Fruit fly (Drosophila melanogaster): ENCODE measurements around the gene MED30.

The MED30 gene

DNA sequence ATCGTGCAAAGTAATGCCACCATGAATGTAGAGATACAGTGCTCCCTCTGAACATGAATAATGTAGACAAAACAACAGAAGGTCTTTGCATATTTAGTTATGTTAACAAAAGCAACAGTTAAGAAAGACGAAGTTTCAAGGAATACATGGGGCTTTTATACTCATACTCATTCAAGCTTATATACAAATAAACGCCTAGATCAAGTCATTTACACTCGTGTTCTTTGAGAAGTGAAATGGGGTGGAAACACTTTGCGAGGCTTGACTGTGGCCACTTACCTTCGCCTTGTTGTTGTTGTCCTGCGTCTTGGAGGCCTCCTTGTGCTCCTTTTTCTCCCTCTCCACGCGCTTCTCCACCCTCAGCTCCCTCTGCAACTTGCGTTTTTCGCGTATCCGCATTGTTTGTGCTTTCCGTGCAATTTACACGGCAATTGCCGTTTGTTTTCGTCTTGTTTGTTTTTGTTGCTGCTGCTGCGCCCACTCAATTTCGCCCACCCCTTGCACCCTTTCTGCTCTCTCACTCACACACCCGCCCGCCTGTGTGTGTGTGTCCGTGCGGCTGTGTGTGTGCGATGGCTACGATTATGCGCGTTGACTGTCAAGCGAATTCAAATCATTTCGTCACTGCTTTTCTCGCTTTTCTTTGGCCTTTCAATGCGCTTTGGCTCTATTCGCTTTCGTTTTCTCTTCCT lies 31.0 kb upstream of the MED30 start (continued):
- TF ChIP-seq CG11398 (GFP tag; optimal IDR thresholded peaks at IDR 0.05), result no peak
- peak; percentile 36 for TF ChIP-seq slbo (GFP tag; IDR thresholded peaks at IDR 0.05)
- 0 out of 3 replicates have a peak, but pooled peaks have one; percentile 38 for TF ChIP-seq Doc3 (GFP tag; IDR thresholded peaks at IDR 0.05; ENCODE audit: partially characterized antibody)
- TF ChIP-seq trem (tag; optimal IDR thresholded peaks at IDR 0.05), result no peak
- TF ChIP-seq CG7556 (GFP tag; optimal IDR thresholded peaks at IDR 0.05), result peak; percentile 6
- TF ChIP-seq PHDP (tag; optimal IDR thresholded peaks at IDR 0.05), result no peak
- 0 out of 3 replicates have a peak, but pooled peaks have one; percentile 34 for TF ChIP-seq CG34422 (GFP tag; IDR thresholded peaks at IDR 0.05)
- TF ChIP-seq dysf (GFP tag; IDR thresholded peaks at IDR 0.05), result peak; percentile 43; the same call in 2 of the 3 replicates
- TF ChIP-seq Bgb (GFP tag; IDR thresholded peaks at IDR 0.05; ENCODE audit: partially characterized antibody), result 0 out of 2 replicates have a peak, but pooled peaks have one; percentile 8
- no peak for TF ChIP-seq CG8924 (tag; optimal IDR thresholded peaks at IDR 0.05)
- no peak for TF ChIP-seq CG7963 (GFP tag; IDR thresholded peaks at IDR 0.05; ENCODE audit: partially characterized antibody)
- TF ChIP-seq chn (GFP tag; optimal IDR thresholded peaks at IDR 0.05), result peak; percentile 19
- peak; percentile 15 for TF ChIP-seq Sox102F (GFP tag; optimal IDR thresholded peaks at IDR 0.05)
- TF ChIP-seq CG17328 (GFP tag; IDR thresholded peaks at IDR 0.05), result peak; percentile 13; the same call in 1 of the 2 replicates
- no peak for TF ChIP-seq CHES-1-like (GFP tag; optimal IDR thresholded peaks at IDR 0.05)
- peak; percentile 32; the same call in 1 of the 3 replicates for TF ChIP-seq Aef1 (GFP tag; IDR thresholded peaks at IDR 0.05)
- peak; percentile 13 for TF ChIP-seq Xbp1 (GFP tag; optimal IDR thresholded peaks at IDR 0.05)
- peak; percentile 9; the same call in 1 of the 3 replicates for TF ChIP-seq ci (GFP tag; IDR thresholded peaks at IDR 0.05)
- TF ChIP-seq CG15269 (tag; optimal IDR thresholded peaks at IDR 0.05), result no peak
- peak; percentile 89 for TF ChIP-seq Hr39 (optimal IDR thresholded peaks at IDR 0.05)

DNA sequence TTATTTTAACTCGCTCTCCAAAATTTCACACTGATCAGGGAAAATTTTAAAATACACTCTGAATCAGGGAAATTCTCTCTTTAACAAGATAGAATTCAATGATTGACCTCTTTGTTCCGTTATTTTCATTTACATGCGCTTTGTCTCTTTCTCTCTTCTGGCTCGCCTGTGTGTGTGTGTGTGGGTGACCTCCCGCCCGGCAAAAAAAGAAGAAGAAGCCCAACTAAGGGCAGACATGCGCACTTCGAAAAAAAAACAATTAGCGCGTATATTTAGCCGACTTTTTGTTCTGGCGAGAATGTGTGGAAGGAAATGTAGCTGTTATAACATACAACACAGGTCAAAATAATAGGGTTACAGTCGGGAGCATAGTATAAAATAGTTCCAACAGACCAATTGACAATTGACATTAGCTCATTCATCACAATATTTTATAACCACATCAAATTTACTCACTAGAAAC lies 28.6 kb upstream of the MED30 start, which contains the start of gene CG3386:
Gene CG3386 (minus strand): TSS at position 51 of the 463 bp plus-strand sequence.
- no peak for TF ChIP-seq twi (tag; optimal IDR thresholded peaks at IDR 0.05)
- no peak for TF ChIP-seq CG6175 (GFP tag; IDR thresholded peaks at IDR 0.05)
- TF ChIP-seq mam (GFP tag; optimal IDR thresholded peaks at IDR 0.05), result peak; percentile 15
- peak; percentile 36 for TF ChIP-seq CG17385 (GFP tag; optimal IDR thresholded peaks at IDR 0.05)
- 0 out of 2 replicates have a peak, but pooled peaks have one; percentile 5 for TF ChIP-seq CG6689 (GFP tag; IDR thresholded peaks at IDR 0.05)
- TF ChIP-seq gfzf (GFP tag; optimal IDR thresholded peaks at IDR 0.05), result peak; percentile 51
- peak; percentile 18 for TF ChIP-seq ERR (GFP tag; optimal IDR thresholded peaks at IDR 0.05)
- TF ChIP-seq CG11696 (GFP tag; IDR thresholded peaks at IDR 0.05), result peak; percentile 91
- TF ChIP-seq gro (GFP tag; optimal IDR thresholded peaks at IDR 0.05), result peak; percentile 7
- peak; percentile 46 for TF ChIP-seq Med (GFP tag)
- no peak for TF ChIP-seq stwl (tag; optimal IDR thresholded peaks at IDR 0.05)
- no peak for TF ChIP-seq CoRest (tag; optimal IDR thresholded peaks at IDR 0.05)
- TF ChIP-seq CG9876 (GFP tag; optimal IDR thresholded peaks at IDR 0.05), result no peak
- TF ChIP-seq CG10462 (GFP tag; optimal IDR thresholded peaks at IDR 0.05), result no peak
- TF ChIP-seq CG12071 (GFP tag; optimal IDR thresholded peaks at IDR 0.05), result no peak
- TF ChIP-seq cg (GFP tag; optimal IDR thresholded peaks at IDR 0.05), result peak; percentile 67
- no peak for TF ChIP-seq zen2 (GFP tag; IDR thresholded peaks at IDR 0.05; ENCODE audit: partially characterized antibody)
- no peak for TF ChIP-seq CG10543 (GFP tag; optimal IDR thresholded peaks at IDR 0.05)
- TF ChIP-seq Xrp1 (GFP tag; IDR thresholded peaks at IDR 0.05), result 0 out of 2 replicates have a peak, but pooled peaks have one; percentile 11
- TF ChIP-seq Ets65A (GFP tag), result peak; percentile 62
- TF ChIP-seq nom (GFP tag; optimal IDR thresholded peaks at IDR 0.05), result peak; percentile 9
- TF ChIP-seq CG7556 (GFP tag; optimal IDR thresholded peaks at IDR 0.05), result no peak
- peak; percentile 75 for TF ChIP-seq ewg (GFP tag; optimal IDR thresholded peaks at IDR 0.05)
- TF ChIP-seq sens (GFP tag), result peak; percentile 46
- no peak for TF ChIP-seq CG31441 (GFP tag; IDR thresholded peaks at IDR 0.05)
- no peak for TF ChIP-seq Atf6 (GFP tag; IDR thresholded peaks at IDR 0.05)
- 0 out of 2 replicates have a peak, but pooled peaks have one; percentile 19 for TF ChIP-seq Drgx (GFP tag; IDR thresholded peaks at IDR 0.05)
- TF ChIP-seq E2f2 (GFP tag; IDR thresholded peaks at IDR 0.05), result 0 out of 2 replicates have a peak, but pooled peaks have one; percentile 5
- peak in 1 of 2 experiments; percentile 99 for TF ChIP-seq Hr78 (GFP tag; optimal IDR thresholded peaks at IDR 0.05)
- no peak for TF ChIP-seq schlank (tag; optimal IDR thresholded peaks at IDR 0.05)

All from whole organism, embryonic.